Fruit fly (Drosophila melanogaster): ENCODE results near the gene CG34008.

Gene CG34008

dm6 chr3R:20565546-20565948, 15.8 kb downstream of the CG34008 start (continued):
- TF ChIP-seq CG3032 (tag; optimal IDR thresholded peaks at IDR 0.05) (no peak), fd59A (GFP tag; optimal IDR thresholded peaks at IDR 0.05) (no peak), CG34406 (GFP tag; optimal IDR thresholded peaks at IDR 0.05) (no peak)

- TF ChIP-seq Smox (GFP tag; optimal IDR thresholded peaks at IDR 0.05) (no peak), CG6808 (GFP tag; optimal IDR thresholded peaks at IDR 0.05) (peak; percentile 42), Eip78C (GFP tag) (peak; percentile 68), CG9139 (GFP tag; optimal IDR thresholded peaks at IDR 0.05) (no peak), Gug (GFP tag; IDR thresholded peaks at IDR 0.05) (no peak), ss (GFP tag; optimal IDR thresholded peaks at IDR 0.05) (peak; percentile 57 to 59), fkh (GFP tag; optimal IDR thresholded peaks at IDR 0.05) (peak; percentile 15), pdm3 (GFP tag; optimal IDR thresholded peaks at IDR 0.05) (no peak), dsx (GFP tag; optimal IDR thresholded peaks at IDR 0.05; ENCODE audit: poor library complexity, severe bottlenecking) (peak; percentile 33), CG16779 (tag; optimal IDR thresholded peaks at IDR 0.05) (no peak), CG8632 (GFP tag; optimal IDR thresholded peaks at IDR 0.05) (no peak), Ets96B (tag; optimal IDR thresholded peaks at IDR 0.05) (no peak), net (GFP tag; optimal IDR thresholded peaks at IDR 0.05) (peak; percentile 30), topi (GFP tag; optimal IDR thresholded peaks at IDR 0.05) (no peak), CG6854 (GFP tag; optimal IDR thresholded peaks at IDR 0.05) (no peak), Hr39 (GFP tag; optimal IDR thresholded peaks at IDR 0.05) (no peak), vri (GFP tag; optimal IDR thresholded peaks at IDR 0.05) (peak; percentile 64), CG6276 (GFP tag; optimal IDR thresholded peaks at IDR 0.05) (peak; percentile 1), Sox15 (GFP tag; optimal IDR thresholded peaks at IDR 0.05) (no peak), Blimp-1 (GFP tag; optimal IDR thresholded peaks at IDR 0.05) (peak; percentile 87)
These were observed 17.4 kb downstream of the CG34008 start, which contains the start of gene CG10877 for dm6 chr3R:20563830-20564421. CG10877 (minus strand) TSS chr3R:20564067.

dm6 chr3R:20560668-20561226, 20.6 kb downstream of the CG34008 start, which contains the start of gene CG5191:
CG5191 (plus strand) TSS chr3R:20560865.
- TF ChIP-seq CG6163 (GFP tag; IDR thresholded peaks at IDR 0.05) = peak; percentile 23; the same call in 1 of the 3 replicates
- TF ChIP-seq cyc (GFP tag; optimal IDR thresholded peaks at IDR 0.05) = peak; percentile 16
- no peak for TF ChIP-seq CG9139 (GFP tag; optimal IDR thresholded peaks at IDR 0.05)
- peak; percentile 72 for TF ChIP-seq fkh (GFP tag; optimal IDR thresholded peaks at IDR 0.05)

dm6 chr3R:20560019-20560667, 21.2 kb downstream of the CG34008 start, which contains the start of gene CG15922:
CG15922 (minus strand) TSS chr3R:20560280.
- TF ChIP-seq CG11902 (GFP tag; optimal IDR thresholded peaks at IDR 0.05) (no peak), vri (GFP tag; optimal IDR thresholded peaks at IDR 0.05) (peak; percentile 4), Sox14 (GFP tag; optimal IDR thresholded peaks at IDR 0.05) (no peak), CG6854 (GFP tag; optimal IDR thresholded peaks at IDR 0.05) (no peak), CG9139 (GFP tag; optimal IDR thresholded peaks at IDR 0.05) (peak; percentile 57), CG8319 (GFP tag; optimal IDR thresholded peaks at IDR 0.05) (no peak), Sox15 (GFP tag; optimal IDR thresholded peaks at IDR 0.05) (no peak), eg (GFP tag; IDR thresholded peaks at IDR 0.05) (peak; percentile 44; the same call in 2 of the 3 replicates), Ets21C (GFP tag; optimal IDR thresholded peaks at IDR 0.05) (no peak), CG10669 (GFP tag; optimal IDR thresholded peaks at IDR 0.05) (peak; percentile 11), spab (GFP tag; optimal IDR thresholded peaks at IDR 0.05) (no peak), CG3032 (tag; optimal IDR thresholded peaks at IDR 0.05) (no peak), Eip93F (GFP tag; optimal IDR thresholded peaks at IDR 0.05) (no peak), CG4318 (GFP tag; optimal IDR thresholded peaks at IDR 0.05) (no peak), CG6792 (GFP tag; optimal IDR thresholded peaks at IDR 0.05) (no peak), Hr39 (GFP tag; optimal IDR thresholded peaks at IDR 0.05) (peak; percentile 7), dac (GFP tag; optimal IDR thresholded peaks at IDR 0.05) (no peak), CG6808 (GFP tag; optimal IDR thresholded peaks at IDR 0.05) (peak; percentile 49), CG10631 (GFP tag; optimal IDR thresholded peaks at IDR 0.05) (peak; percentile 18), Eip75B (GFP tag; optimal IDR thresholded peaks at IDR 0.05) (no peak), lz (GFP tag; optimal IDR thresholded peaks at IDR 0.05) (no peak), acj6 (GFP tag; optimal IDR thresholded peaks at IDR 0.05) (no peak), fd85E (GFP tag; optimal IDR thresholded peaks at IDR 0.05) (no peak), Blimp-1 (GFP tag; optimal IDR thresholded peaks at IDR 0.05) (no peak), net (GFP tag; optimal IDR thresholded peaks at IDR 0.05) (peak; percentile 44), topi (GFP tag; optimal IDR thresholded peaks at IDR 0.05) (no peak), CG31627 (GFP tag; optimal IDR thresholded peaks at IDR 0.05) (no peak)
